Worm (Caenorhabditis elegans): ENCODE results near the gene Y97E10AR.8.

DNA sequence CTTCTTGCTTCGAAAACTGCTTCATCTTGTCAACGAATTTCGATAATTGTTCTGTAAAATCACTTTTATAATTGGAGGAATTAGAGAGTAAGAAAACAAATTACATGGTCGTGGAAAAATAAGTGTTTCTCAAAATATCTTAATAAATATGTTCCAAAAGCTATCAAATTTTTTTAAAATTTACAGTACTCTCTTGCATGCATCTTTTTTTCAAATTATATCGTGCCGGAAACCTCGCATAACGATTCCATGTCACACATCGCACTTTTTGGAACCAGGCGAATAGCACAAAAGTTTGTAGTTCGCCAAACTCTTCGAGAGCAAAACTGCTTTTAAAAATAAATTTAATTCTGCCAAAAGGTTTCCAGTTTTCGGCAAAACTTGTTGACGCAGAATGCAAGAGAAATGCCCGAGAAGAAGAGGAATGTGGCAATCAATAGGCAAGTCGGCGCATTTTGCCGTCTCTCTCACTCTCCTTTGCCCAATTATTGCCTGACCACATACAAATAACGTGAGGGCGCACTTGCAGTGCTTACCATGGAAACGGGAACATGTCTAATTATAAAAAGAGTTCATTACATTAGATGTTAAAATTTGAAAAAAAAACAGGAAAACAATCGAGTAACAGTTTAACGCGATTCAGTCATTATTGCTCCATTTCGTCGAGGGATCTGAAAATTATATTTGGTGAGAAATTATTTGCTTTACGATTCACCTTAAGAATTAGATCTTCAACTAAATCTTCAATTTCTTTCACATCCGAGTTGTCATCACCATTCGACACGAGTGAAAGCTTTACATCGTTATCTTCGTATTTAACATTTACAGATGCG, 2.6 kb downstream of the Y97E10AR.8 start, which contains the start of gene Y97E10AR.3:
- TF ChIP-seq lin-39 (tag; optimal IDR thresholded peaks at IDR 0.05): no peak
- TF ChIP-seq pqm-1 (tag; optimal IDR thresholded peaks at IDR 0.05): no peak
- no peak for TF ChIP-seq snpc-4 (tag; optimal IDR thresholded peaks at IDR 0.05)
- TF ChIP-seq nhr-76 (tag; optimal IDR thresholded peaks at IDR 0.05): no peak
- TF ChIP-seq ztf-11 (tag; optimal IDR thresholded peaks at IDR 0.05): no peak
- no peak for TF ChIP-seq fos-1 (tag; optimal IDR thresholded peaks at IDR 0.05)
- no peak for TF ChIP-seq nhr-237 (tag; optimal IDR thresholded peaks at IDR 0.05)
